Fruit fly (Drosophila melanogaster): Measurements from ENCODE around the gene PIG-Wa.

The PIG-Wa gene

DNA sequence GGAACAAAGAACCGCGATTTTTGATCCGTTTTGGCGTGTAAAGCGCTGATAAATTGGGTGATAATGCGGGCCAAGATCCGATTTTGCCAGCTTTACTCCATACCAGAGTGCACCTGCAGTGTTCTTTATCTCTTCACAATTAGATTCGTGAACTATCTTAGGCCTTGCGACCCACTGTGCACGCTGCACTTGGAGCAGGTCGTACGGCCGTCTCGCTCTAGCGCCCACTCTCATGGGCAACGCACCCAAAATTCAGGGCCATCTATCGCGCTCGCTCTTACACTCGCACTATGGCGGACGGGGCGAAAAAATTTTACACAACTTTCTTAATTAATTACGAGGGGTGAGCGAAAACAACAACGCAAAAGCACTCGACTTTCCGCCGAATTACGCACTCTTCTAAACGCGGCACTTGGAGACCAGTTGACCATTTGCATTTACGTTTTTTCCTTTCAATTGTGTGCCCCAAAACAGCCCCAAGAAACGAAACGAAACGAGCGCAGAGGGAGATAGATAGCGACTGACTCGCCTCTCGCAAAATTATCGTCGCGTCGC is 18.7 kb upstream of the PIG-Wa start (continued):
- TF ChIP-seq tna (GFP tag; IDR thresholded peaks at IDR 0.05; ENCODE audit: partially characterized antibody) (peak; percentile 20; the same call in 1 of the 2 replicates), abd-A (tag; optimal IDR thresholded peaks at IDR 0.05) (no peak), CG13287 (GFP tag; IDR thresholded peaks at IDR 0.05; ENCODE audit: partially characterized antibody) (peak; percentile 27; the same call in 1 of the 2 replicates), Nf-YA (GFP tag; IDR thresholded peaks at IDR 0.05) (no peak), tll (GFP tag; optimal IDR thresholded peaks at IDR 0.05) (peak in 1 of 2 experiments; percentile 27), tio (GFP tag; optimal IDR thresholded peaks at IDR 0.05) (no peak), CG8944 (GFP tag; optimal IDR thresholded peaks at IDR 0.05) (no peak), CG2120 (GFP tag; optimal IDR thresholded peaks at IDR 0.05) (no peak), Doc3 (GFP tag; IDR thresholded peaks at IDR 0.05; ENCODE audit: partially characterized antibody) (no peak), slbo (GFP tag; IDR thresholded peaks at IDR 0.05) (peak; percentile 41), Optix (GFP tag; IDR thresholded peaks at IDR 0.05) (no peak), Drgx (GFP tag; IDR thresholded peaks at IDR 0.05) (peak; percentile 13; the same call in 1 of the 2 replicates), Usf (GFP tag; optimal IDR thresholded peaks at IDR 0.05) (no peak), CG14014 (GFP tag; IDR thresholded peaks at IDR 0.05) (0 out of 2 replicates have a peak, but pooled peaks have one; percentile 13), CG4404 (GFP tag; IDR thresholded peaks at IDR 0.05) (no peak), lab (GFP tag; optimal IDR thresholded peaks at IDR 0.05) (peak; percentile 35), Xrp1 (GFP tag; IDR thresholded peaks at IDR 0.05) (no peak), CG8290 (GFP tag; optimal IDR thresholded peaks at IDR 0.05) (no peak), CG8290 (tag; optimal IDR thresholded peaks at IDR 0.05) (peak in 1 of 2 experiments; percentile 63), org-1 (GFP tag; optimal IDR thresholded peaks at IDR 0.05) (no peak), Dref (GFP tag; IDR thresholded peaks at IDR 0.05) (no peak), CG4282 (GFP tag; optimal IDR thresholded peaks at IDR 0.05) (peak; percentile 88), CG8478 (optimal IDR thresholded peaks at IDR 0.05) (peak; percentile 95), hkb (optimal IDR thresholded peaks at IDR 0.05) (no peak), hkb (GFP tag; IDR thresholded peaks at IDR 0.05) (peak; percentile 25; the same call in 1 of the 2 replicates), sna (GFP tag; IDR thresholded peaks at IDR 0.05; ENCODE audit: partially characterized antibody) (0 out of 2 replicates have a peak, but pooled peaks have one; percentile 36), vnd (GFP tag; IDR thresholded peaks at IDR 0.05; ENCODE audit: partially characterized antibody) (peak; percentile 66), Deaf1 (tag; optimal IDR thresholded peaks at IDR 0.05) (peak; percentile 60), Opbp (GFP tag; IDR thresholded peaks at IDR 0.05; ENCODE audit: partially characterized antibody) (peak; percentile 64; the same call in 1 of the 3 replicates), Bgb (GFP tag; IDR thresholded peaks at IDR 0.05; ENCODE audit: partially characterized antibody) (peak; percentile 49; the same call in 1 of the 2 replicates), lilli (GFP tag; optimal IDR thresholded peaks at IDR 0.05) (no peak), MBD-R2 (GFP tag; IDR thresholded peaks at IDR 0.05) (peak; percentile 15; the same call in 1 of the 2 replicates), ftz-f1 (GFP tag; optimal IDR thresholded peaks at IDR 0.05) (peak; percentile 97), CG32532 (GFP tag; IDR thresholded peaks at IDR 0.05) (peak; percentile 45; the same call in 1 of the 2 replicates), yki (optimal IDR thresholded peaks at IDR 0.05) (no peak), YL-1 (GFP tag; optimal IDR thresholded peaks at IDR 0.05) (peak; percentile 68), Ssrp (tag; optimal IDR thresholded peaks at IDR 0.05) (no peak), toy (GFP tag; IDR thresholded peaks at IDR 0.05) (no peak), HLH4C (GFP tag; IDR thresholded peaks at IDR 0.05; ENCODE audit: partially characterized antibody) (peak; percentile 44; the same call in 2 of the 3 replicates), twi (tag; optimal IDR thresholded peaks at IDR 0.05) (no peak), CG42726 (GFP tag; IDR thresholded peaks at IDR 0.05; ENCODE audit: partially characterized antibody) (peak; percentile 40; the same call in 1 of the 2 replicates), Atf-2 (GFP tag; optimal IDR thresholded peaks at IDR 0.05) (no peak), CG4707 (GFP tag; optimal IDR thresholded peaks at IDR 0.05) (peak; percentile 95), Dll (GFP tag; IDR thresholded peaks at IDR 0.05; ENCODE audit: partially characterized antibody) (0 out of 4 replicates have a peak, but pooled peaks have one; percentile 33), Trl (optimal IDR thresholded peaks at IDR 0.05) (peak in 1 of 2 experiments; percentile 21), Trl (GFP tag; optimal IDR thresholded peaks at IDR 0.05) (peak; percentile 20), CG10321 (GFP tag; IDR thresholded peaks at IDR 0.05) (peak; percentile 98), sr (GFP tag; IDR thresholded peaks at IDR 0.05) (peak; percentile 39; the same call in 1 of the 3 replicates), hb (GFP tag; IDR thresholded peaks at IDR 0.05; ENCODE audit: partially characterized antibody) (peak; percentile 63; the same call in 1 of the 3 replicates), ara (GFP tag; IDR thresholded peaks at IDR 0.05) (peak; percentile 43; the same call in 1 of the 2 replicates)
